Worm (Caenorhabditis elegans) whole organism, L4 larva: Measurements from ENCODE around the gene Y46G5A.15.

Source experiments
- D1046.2 ChIP-seq: fragments of 200-800 bp; sonication (Bioruptor generic); IDR thresholded peaks from 2 replicates; pipeline ENCODE4 v1.3.6; 2022; ENCODE audit warnings: missing genetic modification characterization, missing compliant biosample characterization
- R02D3.7 ChIP-seq: fragments of 150-350 bp; sonication (generic microtip); optimal IDR thresholded peaks from 3 replicates; lab custom pipeline; 2014; ENCODE audit warnings: missing biosample characterization, missing genetic modification characterization
- T26A8.4 ChIP-seq: fragments of 200-800 bp; sonication (Bioruptor generic); IDR thresholded peaks from 2 replicates; pipeline ENCODE4 v1.3.6; 2022; ENCODE audit warnings: missing genetic modification characterization, missing compliant biosample characterization
- Y75B8A.6 ChIP-seq: fragments of 200-800 bp; sonication (Bioruptor generic); IDR thresholded peaks from 2 replicates; pipeline ENCODE4 v1.3.6; 2022; ENCODE audit warnings: missing genetic modification reagents, missing genetic modification characterization, missing compliant biosample characterization
- ZK337.2 ChIP-seq: fragments of 200-800 bp; sonication (Bioruptor generic); IDR thresholded peaks from 2 replicates; pipeline ENCODE4 v1.3.6; 2022; ENCODE audit warnings: missing genetic modification reagents, missing genetic modification characterization, missing compliant biosample characterization
- aly-2 ChIP-seq: sonication (generic microtip); optimal IDR thresholded peaks from 2 replicates; lab custom pipeline; 2018; ENCODE audit warnings: missing biosample characterization, missing genetic modification characterization
- ama-1 ChIP-seq: fragments of 150-350 bp; optimal IDR thresholded peaks from 2 replicates; lab custom pipeline; 2014; ENCODE audit warnings: inconsistent platforms, mixed read lengths
- arid-1 ChIP-seq: fragments of 200-800 bp; sonication (Bioruptor generic); conservative IDR thresholded peaks from 2 replicates; pipeline ENCODE4 v1.3.6; 2022; ENCODE audit warnings: missing genetic modification reagents, missing genetic modification characterization, missing compliant biosample characterization
- ceh-20 ChIP-seq: fragments of 200-800 bp; sonication (Bioruptor generic); IDR thresholded peaks from 2 replicates; pipeline ENCODE4 v1.3.6; 2022; ENCODE audit warnings: missing genetic modification reagents, missing genetic modification characterization, missing compliant biosample characterization
- ceh-28 ChIP-seq: fragments of 150-350 bp; optimal IDR thresholded peaks from 2 replicates; lab custom pipeline; 2014; ENCODE audit warnings: missing biosample characterization, missing genetic modification reagents, missing genetic modification characterization
- ceh-32 ChIP-seq: sonication (generic microtip); optimal IDR thresholded peaks from 2 replicates; lab custom pipeline; 2016; ENCODE audit warnings: mild to moderate bottlenecking, missing genetic modification characterization, missing compliant biosample characterization; ENCODE audit not compliant: poor library complexity
- ceh-82 ChIP-seq: sonication (generic microtip); optimal IDR thresholded peaks from 2 replicates; lab custom pipeline; 2017; ENCODE audit warnings: missing biosample characterization, missing genetic modification characterization
- ces-1 ChIP-seq: fragments of 150-350 bp; sonication (generic microtip); optimal IDR thresholded peaks from 4 replicates; lab custom pipeline; 2014; ENCODE audit warnings: missing biosample characterization, missing genetic modification reagents, missing genetic modification characterization
- cey-2 ChIP-seq: sonication (generic microtip); optimal IDR thresholded peaks from 3 replicates; lab custom pipeline; 2017; ENCODE audit warnings: missing genetic modification characterization, mild to moderate bottlenecking, missing compliant biosample characterization, antibody characterized with exemption, borderline replicate concordance; ENCODE audit not compliant: insufficient read depth
- ctbp-1 ChIP-seq: fragments of 200-800 bp; sonication (Bioruptor generic); IDR thresholded peaks from 2 replicates; pipeline ENCODE4 v1.3.6; 2022; ENCODE audit warnings: missing genetic modification reagents, missing genetic modification characterization, missing compliant biosample characterization
- daf-16 ChIP-seq, 3 experiments: sonication (generic microtip); optimal IDR thresholded peaks; 2 replicates each; lab custom pipeline; 2016 to 2017; ENCODE audit warnings: missing genetic modification characterization in 3 of 3, missing genetic modification reagents in 3 of 3, mild to moderate bottlenecking in 2 of 3, missing compliant biosample characterization in 2 of 3, missing biosample characterization in 1 of 3, moderate library complexity in 1 of 3
- daf-19 ChIP-seq: fragments of 200-800 bp; sonication (Bioruptor generic); conservative IDR thresholded peaks from 2 replicates; pipeline ENCODE4 v1.3.6; 2022; ENCODE audit warnings: missing genetic modification characterization, missing compliant biosample characterization
- dmd-6 ChIP-seq: fragments of 200-800 bp; sonication (Bioruptor generic); IDR thresholded peaks from 2 replicates; pipeline ENCODE4 v1.3.6; 2022; ENCODE audit warnings: missing genetic modification reagents, missing genetic modification characterization, missing compliant biosample characterization
- dpl-1 ChIP-seq: fragments of 150-350 bp; optimal IDR thresholded peaks from 2 replicates; lab custom pipeline; 2014; ENCODE audit warnings: missing biosample characterization, missing genetic modification reagents, missing genetic modification characterization
- dve-1 ChIP-seq: sonication (generic microtip); optimal IDR thresholded peaks from 2 replicates; lab custom pipeline; 2017; ENCODE audit warnings: antibody characterized with exemption, mild to moderate bottlenecking, missing genetic modification characterization, missing compliant biosample characterization; ENCODE audit not compliant: insufficient read depth
- egl-43 ChIP-seq: fragments of 200-800 bp; sonication (Bioruptor generic); IDR thresholded peaks from 2 replicates; pipeline ENCODE4 v1.3.6; 2022; ENCODE audit warnings: missing genetic modification reagents, missing genetic modification characterization, missing compliant biosample characterization
- hif-1 ChIP-seq, 2 experiments: sonication (generic microtip); optimal IDR thresholded peaks; 2 replicates each; lab custom pipeline; 2016 to 2017; ENCODE audit warnings: missing compliant biosample characterization in 2 of 2, missing genetic modification characterization in 2 of 2, missing genetic modification reagents in 2 of 2, missing genotype in 2 of 2, mild to moderate bottlenecking in 1 of 2
- hlh-11 ChIP-seq: fragments of 200-800 bp; sonication (Bioruptor generic); optimal IDR thresholded peaks from 2 replicates; lab custom pipeline; 2018; ENCODE audit warnings: mild to moderate bottlenecking, missing genetic modification characterization, missing compliant biosample characterization
- hlh-30 ChIP-seq: sonication (generic microtip); optimal IDR thresholded peaks from 2 replicates; lab custom pipeline; 2017; ENCODE audit warnings: antibody characterized with exemption, mild to moderate bottlenecking, missing genetic modification characterization, missing compliant biosample characterization; ENCODE audit not compliant: insufficient read depth
- lin-1 ChIP-seq: fragments of 200-800 bp; sonication (Bioruptor generic); IDR thresholded peaks from 2 replicates; pipeline ENCODE4 v1.3.6; 2022; ENCODE audit warnings: missing genetic modification reagents, missing genetic modification characterization, missing compliant biosample characterization
- lin-15B ChIP-seq: fragments of 150-350 bp; sonication (generic microtip); optimal IDR thresholded peaks from 3 replicates; lab custom pipeline; 2014; ENCODE audit warnings: missing biosample characterization, missing genetic modification characterization
- lin-38 ChIP-seq: fragments of 200-800 bp; sonication (Bioruptor generic); IDR thresholded peaks from 2 replicates; pipeline ENCODE4 v1.3.6; 2022; ENCODE audit warnings: missing genetic modification reagents, missing genetic modification characterization, missing compliant biosample characterization
- lin-39 ChIP-seq: fragments of 150-350 bp; optimal IDR thresholded peaks from 2 replicates; lab custom pipeline; 2014; ENCODE audit warnings: missing biosample characterization, missing genetic modification reagents, missing genetic modification characterization
- lir-3 ChIP-seq: sonication (generic microtip); optimal IDR thresholded peaks from 2 replicates; lab custom pipeline; 2016; ENCODE audit warnings: mild to moderate bottlenecking, missing genetic modification characterization, missing compliant biosample characterization
- madf-9 ChIP-seq: fragments of 200-800 bp; sonication (Bioruptor generic); conservative IDR thresholded peaks from 2 replicates; pipeline ENCODE4 v1.3.6; 2022; ENCODE audit warnings: missing genetic modification reagents, missing genetic modification characterization, missing compliant biosample characterization
- mdl-1 ChIP-seq, 2 experiments: fragments of 150-350 bp in 1 of 2; sonication (generic microtip) in 1 of 2; optimal IDR thresholded peaks; 2 replicates each; lab custom pipeline; 2014 to 2017; ENCODE audit warnings: missing biosample characterization in 2 of 2, missing genetic modification characterization in 2 of 2
- mdt-29 ChIP-seq: fragments of 200-800 bp; sonication (Bioruptor generic); IDR thresholded peaks from 2 replicates; pipeline ENCODE4 v1.3.6; 2022; ENCODE audit warnings: missing genetic modification reagents, missing genetic modification characterization, missing compliant biosample characterization
- mep-1 ChIP-seq: fragments of 150-350 bp; sonication (generic microtip); optimal IDR thresholded peaks from 3 replicates; lab custom pipeline; 2014; ENCODE audit warnings: missing biosample characterization, missing genetic modification characterization
- mes-2 ChIP-seq: sonication (generic microtip); optimal IDR thresholded peaks from 2 replicates; lab custom pipeline; 2016; ENCODE audit warnings: missing genotype, mild to moderate bottlenecking, missing genetic modification characterization, missing compliant biosample characterization; ENCODE audit not compliant: poor library complexity, severe bottlenecking
- nhr-102 ChIP-seq: sonication (generic microtip); optimal IDR thresholded peaks from 2 replicates; lab custom pipeline; 2016; ENCODE audit warnings: mild to moderate bottlenecking, missing genetic modification characterization, moderate library complexity, missing compliant biosample characterization
- nhr-11 ChIP-seq: fragments of 150-350 bp; optimal IDR thresholded peaks from 2 replicates; lab custom pipeline; 2014; ENCODE audit warnings: missing biosample characterization, missing genetic modification characterization
- nhr-111 ChIP-seq: fragments of 200-800 bp; sonication (Bioruptor generic); optimal IDR thresholded peaks from 2 replicates; lab custom pipeline; 2018; ENCODE audit warnings: mild to moderate bottlenecking, missing genetic modification characterization, missing compliant biosample characterization
- nhr-237 ChIP-seq: sonication (generic microtip); optimal IDR thresholded peaks from 2 replicates; lab custom pipeline; 2017; ENCODE audit warnings: missing biosample characterization, missing genetic modification characterization
- nhr-28 ChIP-seq: fragments of 150-350 bp; optimal IDR thresholded peaks from 2 replicates; lab custom pipeline; 2014; ENCODE audit warnings: missing biosample characterization, missing genetic modification characterization
- pha-4 ChIP-seq, 2 experiments: fragments of 150-350 bp in 1 of 2; fragments of 200-800 bp in 1 of 2; sonication (Bioruptor generic) in 1 of 2; IDR thresholded peaks in 1 of 2; optimal IDR thresholded peaks in 1 of 2; 2 replicates each; pipeline versions ENCODE4 v1.3.6 to Lab custom; 2014 to 2022; ENCODE audit warnings: missing genetic modification characterization in 2 of 2, missing genetic modification reagents in 2 of 2, missing biosample characterization in 1 of 2, missing compliant biosample characterization in 1 of 2
- php-3 ChIP-seq: fragments of 200-800 bp; sonication (Bioruptor generic); IDR thresholded peaks from 2 replicates; pipeline ENCODE4 v1.3.6; 2022; ENCODE audit warnings: missing genetic modification reagents, missing genetic modification characterization, missing compliant biosample characterization
- pqm-1 ChIP-seq: sonication (generic microtip); optimal IDR thresholded peaks from 2 replicates; lab custom pipeline; 2017; ENCODE audit warnings: missing biosample characterization, missing genetic modification characterization
- saeg-2 ChIP-seq: fragments of 200-800 bp; sonication (Bioruptor generic); IDR thresholded peaks from 2 replicates; pipeline ENCODE4 v1.3.6; 2022; ENCODE audit warnings: missing genetic modification reagents, missing genetic modification characterization, missing compliant biosample characterization
- sdz-12 ChIP-seq: fragments of 200-800 bp; sonication (Bioruptor generic); optimal IDR thresholded peaks from 2 replicates; lab custom pipeline; 2018; ENCODE audit warnings: mild to moderate bottlenecking, missing genetic modification characterization, missing compliant biosample characterization
- set-16 ChIP-seq: fragments of 200-800 bp; sonication (Bioruptor generic); IDR thresholded peaks from 2 replicates; pipeline ENCODE4 v1.3.6; 2022; ENCODE audit warnings: missing genetic modification reagents, missing genetic modification characterization, missing compliant biosample characterization
- skn-1 ChIP-seq: fragments of 150-350 bp; optimal IDR thresholded peaks from 2 replicates; lab custom pipeline; 2014; ENCODE audit warnings: missing biosample characterization, missing genetic modification characterization
- snpc-1.2 ChIP-seq: fragments of 200-800 bp; sonication (Bioruptor generic); IDR thresholded peaks from 2 replicates; pipeline ENCODE4 v1.3.6; 2022; ENCODE audit warnings: missing genetic modification reagents, missing genetic modification characterization, missing compliant biosample characterization
- spr-1 ChIP-seq: sonication (generic microtip); optimal IDR thresholded peaks from 2 replicates; lab custom pipeline; 2016; ENCODE audit warnings: mild to moderate bottlenecking, missing genetic modification characterization, missing compliant biosample characterization
- zfp-3 ChIP-seq: fragments of 200-800 bp; sonication (Bioruptor generic); conservative IDR thresholded peaks from 2 replicates; pipeline ENCODE4 v1.3.6; 2022; ENCODE audit warnings: missing genetic modification reagents, missing genetic modification characterization, missing compliant biosample characterization

The Y46G5A.15 gene

ce11 chrII:12798814-12799213 lies 13.6 kb upstream of the Y46G5A.15 start (continued):
- TF ChIP-seq D1046.2 (0 out of 2 replicates have a peak, but pooled peaks have one; percentile 18), dpl-1 (GFP tag; lab: Kevin White, UChicago) (peak; percentile 62), ceh-32 (tag; lab: Kevin White, UChicago) (no peak), nhr-28 (tag; lab: Kevin White, UChicago) (peak; percentile 94), mdl-1 (tag; optimal IDR thresholded peaks at IDR 0.05; lab: Kevin White, UChicago) (peak; percentile 54 to 92), T26A8.4 (GFP tag; lab: Robert Waterston, UW) (peak; percentile 90), ceh-28 (tag; lab: Kevin White, UChicago) (no peak), R02D3.7 (tag; lab: Kevin White, UChicago) (no peak), php-3 (peak; percentile 90), skn-1 (tag; lab: Kevin White, UChicago) (no peak), dve-1 (tag; lab: Kevin White, UChicago) (peak; percentile 96), sdz-12 (GFP tag; lab: Kevin White, UChicago) (no peak), nhr-237 (tag; lab: Kevin White, UChicago) (no peak), ctbp-1 (peak; percentile 31; the same call in 1 of the 2 replicates), pqm-1 (tag; lab: Kevin White, UChicago) (peak; percentile 16), dmd-6 (GFP tag; lab: Robert Waterston, UW) (peak; percentile 96), mep-1 (peak; percentile 77), nhr-102 (peak; percentile 91), hlh-11 (tag; lab: Kevin White, UChicago) (peak; percentile 99), egl-43 (GFP tag; lab: Robert Waterston, UW) (peak; percentile 61), snpc-1.2 (peak; percentile 56), nhr-11 (tag; lab: Kevin White, UChicago) (peak; percentile 89), saeg-2 (peak; percentile 89), Y75B8A.6 (GFP tag; lab: Robert Waterston, UW) (peak; percentile 57; the same call in 1 of the 2 replicates), lin-39 (tag; lab: Kevin White, UChicago) (no peak), lir-3 (tag; lab: Kevin White, UChicago) (no peak), daf-19 (no peak), ceh-20 (peak; percentile 85), ceh-82 (tag; lab: Kevin White, UChicago) (no peak), hlh-30 (tag; lab: Kevin White, UChicago) (peak; percentile 94), lin-38 (GFP tag; lab: Robert Waterston, UW) (peak; percentile 74), set-16 (GFP tag; lab: Robert Waterston, UW) (peak; percentile 89), daf-16 (GFP tag; optimal IDR thresholded peaks at IDR 0.05; lab: Kevin White, UChicago) (peak; percentile 66 to 92), daf-16 (tag; optimal IDR thresholded peaks at IDR 0.05; lab: Kevin White, UChicago) (peak; percentile 89), nhr-111 (GFP tag; lab: Kevin White, UChicago) (no peak), zfp-3 (GFP tag; lab: Robert Waterston, UW) (peak; percentile 69; the same call in 1 of the 2 replicates), lin-1 (GFP tag; lab: Robert Waterston, UW) (peak; percentile 94), ama-1 (lab: Kevin White, UChicago) (no peak), ZK337.2 (GFP tag; lab: Robert Waterston, UW) (no peak), mes-2 (tag; lab: Kevin White, UChicago) (peak; percentile 63), ces-1 (GFP tag; lab: Kevin White, UChicago) (no peak), cey-2 (tag; lab: Kevin White, UChicago) (peak; percentile 22), pha-4 (GFP tag; IDR thresholded peaks at IDR 0.05; lab: Robert Waterston, UW) (peak; percentile 78), pha-4 (tag; optimal IDR thresholded peaks at IDR 0.05; lab: Kevin White, UChicago) (no peak), spr-1 (tag; lab: Kevin White, UChicago) (peak; percentile 72), madf-9 (0 out of 2 replicates have a peak, but pooled peaks have one; percentile 47), aly-2 (tag; lab: Kevin White, UChicago) (no peak), arid-1 (GFP tag; lab: Robert Waterston, UW) (peak; percentile 84), lin-15B (no peak), mdt-29 (GFP tag; lab: Robert Waterston, UW) (peak; percentile 94), hif-1 (tag; optimal IDR thresholded peaks at IDR 0.05; lab: Kevin White, UChicago) (peak in 1 of 2 experiments; percentile 73)
